Fruit fly (Drosophila melanogaster) Kc167 (cell line): Measurements from ENCODE around the gene wit.

ENCODE experiments used
- Myc ChIP-seq: fragments of >200 bp; optimal IDR thresholded peaks from 2 replicates; lab custom pipeline; 2017; ENCODE audit warnings: missing external identifiers
- Sin3A ChIP-seq: fragments of >200 bp; optimal IDR thresholded peaks from 2 replicates; lab custom pipeline; 2018; ENCODE audit warnings: missing external identifiers
- h ChIP-seq: fragments of >200 bp; optimal IDR thresholded peaks from 3 replicates; lab custom pipeline; 2018; ENCODE audit warnings: missing external identifiers
- insv ChIP-seq: fragments of >200 bp; optimal IDR thresholded peaks from 3 replicates; lab custom pipeline; 2018; ENCODE audit warnings: missing external identifiers
- psq ChIP-seq: fragments of >200 bp; optimal IDR thresholded peaks from 2 replicates; lab custom pipeline; 2017; ENCODE audit warnings: missing external identifiers
- ttk ChIP-seq: sonication (Bioruptor generic); optimal IDR thresholded peaks from 2 replicates; lab custom pipeline; 2017; ENCODE audit warnings: missing external identifiers

Gene wit

dm6 chr3L:4025738-4026505 is 45.6 kb downstream of the wit start, which contains the start of gene CG11594:
CG11594 (minus strand) TSS chr3L:4026011.
- TF ChIP-seq Sin3A (no peak), Myc (lab: Kevin White, UChicago) (no peak), insv (lab: Kevin White, UChicago) (no peak), ttk (no peak), psq (no peak), h (lab: Kevin White, UChicago) (no peak)

dm6 chr3L:4024464-4024863 is 47.1 kb downstream of the wit start:
- no peak for TF ChIP-seq psq
- no peak for TF ChIP-seq Myc (lab: Kevin White, UChicago)
- TF ChIP-seq Sin3A: no peak
- TF ChIP-seq insv (lab: Kevin White, UChicago): no peak

dm6 chr3L:4021260-4021831 is 50.2 kb downstream of the wit start, which contains the start of gene Mul1:
Mul1 (plus strand) TSS chr3L:4021457.
- TF ChIP-seq insv (lab: Kevin White, UChicago) (no peak), Sin3A (no peak), ttk (no peak), Myc (lab: Kevin White, UChicago) (no peak), psq (no peak), h (lab: Kevin White, UChicago) (no peak)

- TF ChIP-seq h (lab: Kevin White, UChicago) (no peak), Sin3A (no peak), ttk (no peak), insv (lab: Kevin White, UChicago) (no peak), Myc (lab: Kevin White, UChicago) (no peak)
These were observed 53.1 kb downstream of the wit start, which contains the start of gene FoxL1 for dm6 chr3L:4018228-4018928. FoxL1 (plus strand) TSS chr3L:4018878.

- no peak for TF ChIP-seq insv (lab: Kevin White, UChicago)
- TF ChIP-seq psq: no peak
- no peak for TF ChIP-seq Myc (lab: Kevin White, UChicago)
- no peak for TF ChIP-seq ttk
- no peak for TF ChIP-seq h (lab: Kevin White, UChicago)
- TF ChIP-seq Sin3A: no peak
These were observed 54.8 kb downstream of the wit start for dm6 chr3L:4016754-4017153.

- no peak for TF ChIP-seq Myc (lab: Kevin White, UChicago)
- no peak for TF ChIP-seq ttk
- no peak for TF ChIP-seq h (lab: Kevin White, UChicago)
- no peak for TF ChIP-seq insv (lab: Kevin White, UChicago)
- TF ChIP-seq Sin3A: no peak
- TF ChIP-seq psq: no peak
These were observed 57.2 kb downstream of the wit start for dm6 chr3L:4014349-4014748.
